Worm (Caenorhabditis elegans) whole organism, young adult: ENCODE data around the gene F23D12.4.

Source experiments
- B0019.2 ChIP-seq: fragments of 200-800 bp; sonication (Bioruptor generic); conservative IDR thresholded peaks from 2 replicates; pipeline ENCODE4 v1.3.6; 2022; ENCODE audit warnings: missing genetic modification reagents, missing genetic modification characterization, missing compliant biosample characterization
- B0035.1 ChIP-seq: sonication (generic microtip); optimal IDR thresholded peaks from 2 replicates; lab custom pipeline; 2016; ENCODE audit warnings: missing genetic modification characterization, mild to moderate bottlenecking, missing compliant biosample characterization, missing genotype, missing genetic modification reagents
- B0261.1 ChIP-seq: sonication (generic microtip); optimal IDR thresholded peaks from 2 replicates; lab custom pipeline; 2016; ENCODE audit warnings: mild to moderate bottlenecking, missing genetic modification characterization, moderate library complexity, missing compliant biosample characterization
- C06A6.2 ChIP-seq: fragments of 200-800 bp; sonication (Bioruptor generic); conservative IDR thresholded peaks from 2 replicates; pipeline ENCODE4 v1.3.6; 2022; ENCODE audit warnings: missing genetic modification characterization, missing compliant biosample characterization
- F10E7.11 ChIP-seq: sonication (generic microtip); optimal IDR thresholded peaks from 2 replicates; lab custom pipeline; 2017; ENCODE audit warnings: mild to moderate bottlenecking, missing genetic modification characterization, moderate library complexity, missing compliant biosample characterization
- F33H1.4 ChIP-seq: fragments of 200-800 bp; sonication (Bioruptor generic); IDR thresholded peaks from 2 replicates; pipeline ENCODE4 v1.3.6; 2022; ENCODE audit warnings: missing genetic modification reagents, missing genetic modification characterization, missing compliant biosample characterization
- F37B4.10 ChIP-seq: fragments of 200-800 bp; sonication (Bioruptor generic); IDR thresholded peaks from 2 replicates; pipeline ENCODE4 v1.3.6; 2022; ENCODE audit warnings: missing genetic modification characterization, missing compliant biosample characterization
- F39B2.1 ChIP-seq: fragments of 200-800 bp; sonication (Bioruptor generic); IDR thresholded peaks from 2 replicates; pipeline ENCODE4 v1.3.6; 2022; ENCODE audit warnings: missing genetic modification reagents, missing genetic modification characterization, missing compliant biosample characterization
- K11D2.4 ChIP-seq: fragments of 200-800 bp; sonication (Bioruptor generic); IDR thresholded peaks from 2 replicates; pipeline ENCODE4 v1.3.6; 2022; ENCODE audit warnings: missing genetic modification reagents, missing genetic modification characterization, missing compliant biosample characterization
- K12H6.12 ChIP-seq: fragments of 200-800 bp; sonication (Bioruptor generic); optimal IDR thresholded peaks from 2 replicates; lab custom pipeline; 2018; ENCODE audit warnings: mild to moderate bottlenecking, missing genetic modification characterization, missing compliant biosample characterization
- T07F8.4 ChIP-seq: sonication (generic microtip); optimal IDR thresholded peaks from 2 replicates; lab custom pipeline; 2016; ENCODE audit warnings: mild to moderate bottlenecking, missing genetic modification characterization, moderate library complexity, missing compliant biosample characterization
- T26A5.8 ChIP-seq: sonication (generic microtip); optimal IDR thresholded peaks from 2 replicates; lab custom pipeline; 2016; ENCODE audit warnings: missing genetic modification characterization, missing compliant biosample characterization
- Y79H2A.3 ChIP-seq: fragments of 200-800 bp; sonication (Bioruptor generic); conservative IDR thresholded peaks from 2 replicates; pipeline ENCODE4 v1.3.6; 2022; ENCODE audit warnings: missing genetic modification reagents, missing genetic modification characterization, missing compliant biosample characterization
- ama-1 ChIP-seq, 3 experiments: fragments of 150-350 bp in 1 of 3; sonication (generic microtip) in 2 of 3; optimal IDR thresholded peaks; 2 replicates each; lab custom pipeline; 2014 to 2018; ENCODE audit warnings: missing biosample characterization in 2 of 3, missing genetic modification characterization in 2 of 3, missing genetic modification reagents in 2 of 3
- aptf-3 ChIP-seq: fragments of 200-800 bp; sonication (Bioruptor generic); IDR thresholded peaks from 2 replicates; pipeline ENCODE4 v1.3.6; 2022; ENCODE audit warnings: missing genetic modification characterization, missing compliant biosample characterization
- bed-1 ChIP-seq: fragments of 200-800 bp; sonication (Bioruptor generic); IDR thresholded peaks from 2 replicates; pipeline ENCODE4 v1.3.6; 2022; ENCODE audit warnings: missing genetic modification reagents, missing genetic modification characterization, missing compliant biosample characterization
- cebp-1 ChIP-seq, 2 experiments: fragments of 200-800 bp in 1 of 2; sonication (Bioruptor generic) in 1 of 2; sonication (generic microtip) in 1 of 2; IDR thresholded peaks in 1 of 2; optimal IDR thresholded peaks in 1 of 2; 2 replicates each; pipeline versions ENCODE4 v1.3.6 to Lab custom; 2017 to 2022; ENCODE audit warnings: missing compliant biosample characterization in 2 of 2, missing genetic modification characterization in 2 of 2, mild to moderate bottlenecking in 1 of 2, missing genetic modification reagents in 1 of 2, moderate library complexity in 1 of 2
- ceh-58 ChIP-seq: fragments of 200-800 bp; sonication (Bioruptor generic); IDR thresholded peaks from 2 replicates; pipeline ENCODE4 v1.3.6; 2022; ENCODE audit warnings: missing genetic modification characterization, missing compliant biosample characterization
- chd-7 ChIP-seq: sonication (generic microtip); optimal IDR thresholded peaks from 2 replicates; lab custom pipeline; 2016; ENCODE audit warnings: mild to moderate bottlenecking, missing genetic modification characterization, moderate library complexity, missing compliant biosample characterization
- egl-44 ChIP-seq: fragments of 200-800 bp; sonication (Bioruptor generic); IDR thresholded peaks from 2 replicates; pipeline ENCODE4 v1.3.6; 2022; ENCODE audit warnings: missing genetic modification reagents, missing genetic modification characterization, missing compliant biosample characterization
- ets-4 ChIP-seq: fragments of 200-800 bp; sonication (Bioruptor generic); optimal IDR thresholded peaks from 2 replicates; lab custom pipeline; 2018; ENCODE audit warnings: mild to moderate bottlenecking, missing genetic modification characterization, missing compliant biosample characterization
- him-1 ChIP-seq: sonication (generic microtip); optimal IDR thresholded peaks from 2 replicates; lab custom pipeline; 2016; ENCODE audit warnings: missing genotype, missing genetic modification reagents, missing genetic modification characterization, missing compliant biosample characterization
- hlh-26 ChIP-seq: fragments of 200-800 bp; sonication (Bioruptor generic); conservative IDR thresholded peaks from 2 replicates; pipeline ENCODE4 v1.3.6; 2022; ENCODE audit warnings: missing genetic modification reagents, missing genetic modification characterization, missing compliant biosample characterization
- hrde-1 ChIP-seq: sonication (generic microtip); optimal IDR thresholded peaks from 2 replicates; lab custom pipeline; 2016; ENCODE audit warnings: missing genetic modification characterization, mild to moderate bottlenecking, missing compliant biosample characterization, moderate library complexity, missing genotype, missing genetic modification reagents, borderline replicate concordance
- lag-1 ChIP-seq: fragments of 200-800 bp; sonication (Bioruptor generic); IDR thresholded peaks from 2 replicates; pipeline ENCODE4 v1.3.6; 2022; ENCODE audit warnings: missing genetic modification reagents, missing genetic modification characterization, missing compliant biosample characterization
- lin-35 ChIP-seq, 3 experiments: fragments of 150-350 bp in 2 of 3; sonication (generic microtip) in 1 of 3; optimal IDR thresholded peaks; 2 replicates each; lab custom pipeline; 2014 to 2018; ENCODE audit warnings: missing biosample characterization in 3 of 3, missing genetic modification characterization in 3 of 3, missing genetic modification reagents in 3 of 3
- lin-40 ChIP-seq: sonication (generic microtip); optimal IDR thresholded peaks from 2 replicates; lab custom pipeline; 2016; ENCODE audit warnings: missing genetic modification characterization, mild to moderate bottlenecking, missing compliant biosample characterization, missing genotype, missing genetic modification reagents
- lin-54 ChIP-seq: fragments of 200-800 bp; sonication (Bioruptor generic); optimal IDR thresholded peaks from 2 replicates; lab custom pipeline; 2018; ENCODE audit warnings: mild to moderate bottlenecking, missing genetic modification characterization, missing compliant biosample characterization
- lsy-27 ChIP-seq: sonication (generic microtip); optimal IDR thresholded peaks from 2 replicates; lab custom pipeline; 2017; ENCODE audit warnings: missing genetic modification characterization, mild to moderate bottlenecking, missing compliant biosample characterization, antibody characterized with exemption, missing genotype, borderline replicate concordance; ENCODE audit not compliant: insufficient read depth
- mes-4 ChIP-seq: sonication (generic microtip); optimal IDR thresholded peaks from 2 replicates; lab custom pipeline; 2016; ENCODE audit warnings: missing genotype, missing genetic modification characterization, missing compliant biosample characterization
- mxl-1 ChIP-seq: sonication (generic microtip); optimal IDR thresholded peaks from 2 replicates; lab custom pipeline; 2016; ENCODE audit warnings: missing genetic modification characterization, missing compliant biosample characterization
- nhr-27 ChIP-seq: fragments of 200-800 bp; sonication (Bioruptor generic); optimal IDR thresholded peaks from 2 replicates; lab custom pipeline; 2018; ENCODE audit warnings: mild to moderate bottlenecking, missing genetic modification characterization, moderate library complexity, missing compliant biosample characterization
- nhr-80 ChIP-seq: sonication (generic microtip); optimal IDR thresholded peaks from 2 replicates; lab custom pipeline; 2016; ENCODE audit warnings: missing genetic modification characterization, missing compliant biosample characterization
- snpc-1.1 ChIP-seq: sonication (generic microtip); optimal IDR thresholded peaks from 2 replicates; lab custom pipeline; 2017; ENCODE audit warnings: missing genetic modification characterization, mild to moderate bottlenecking, missing compliant biosample characterization, antibody characterized with exemption, moderate library complexity, missing genotype, missing genetic modification reagents; ENCODE audit not compliant: insufficient read depth
- somi-1 ChIP-seq: fragments of 200-800 bp; sonication (Bioruptor generic); optimal IDR thresholded peaks from 2 replicates; lab custom pipeline; 2018; ENCODE audit warnings: mild to moderate bottlenecking, missing genetic modification characterization, missing compliant biosample characterization
- tbx-9 ChIP-seq: sonication (generic microtip); optimal IDR thresholded peaks from 2 replicates; lab custom pipeline; 2016; ENCODE audit warnings: borderline replicate concordance, missing genetic modification characterization, inconsistent platforms, missing compliant biosample characterization
- tlf-1 ChIP-seq: fragments of 200-800 bp; sonication (Bioruptor generic); optimal IDR thresholded peaks from 2 replicates; lab custom pipeline; 2018; ENCODE audit warnings: mild to moderate bottlenecking, missing genetic modification characterization, missing compliant biosample characterization
- unc-62 ChIP-seq: fragments of 150-350 bp; optimal IDR thresholded peaks from 2 replicates; lab custom pipeline; 2014; ENCODE audit warnings: missing biosample characterization, missing genetic modification reagents, missing genetic modification characterization
- zim-3 ChIP-seq: sonication (generic microtip); optimal IDR thresholded peaks from 2 replicates; lab custom pipeline; 2017; ENCODE audit warnings: mild to moderate bottlenecking, missing genetic modification characterization, moderate library complexity, missing compliant biosample characterization
- ztf-22 ChIP-seq: fragments of 200-800 bp; sonication (Bioruptor generic); optimal IDR thresholded peaks from 2 replicates; lab custom pipeline; 2018; ENCODE audit warnings: mild to moderate bottlenecking, missing genetic modification characterization, moderate library complexity, missing compliant biosample characterization
- ztf-3 ChIP-seq: fragments of 200-800 bp; sonication (Bioruptor generic); optimal IDR thresholded peaks from 2 replicates; lab custom pipeline; 2018; ENCODE audit warnings: mild to moderate bottlenecking, missing genetic modification characterization, missing compliant biosample characterization

Gene F23D12.4

DNA sequence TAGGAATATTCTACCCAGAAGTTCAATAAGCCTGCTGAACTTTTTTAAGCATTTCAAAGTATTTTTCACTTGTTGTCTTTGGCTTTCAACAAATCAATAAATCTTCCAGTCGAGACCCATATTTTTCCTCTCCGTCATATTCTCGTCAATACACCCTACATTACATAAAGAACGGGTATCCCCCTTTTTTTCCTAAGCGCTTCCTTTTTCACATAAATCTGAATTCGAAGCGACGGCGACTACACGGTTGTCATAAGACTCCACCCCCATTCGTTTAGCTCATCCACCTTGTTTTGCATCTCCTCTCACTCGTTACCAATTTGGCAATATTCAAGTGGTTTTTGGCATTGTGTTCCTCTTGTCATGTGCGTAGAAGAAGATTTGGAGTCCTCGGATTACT lies 24.5 kb downstream of the F23D12.4 start, which contains the start of gene M163.9 (continued):
- TF ChIP-seq K11D2.4 (GFP tag; lab: Robert Waterston, UW) (no peak), nhr-80 (tag; lab: Kevin White, UChicago) (no peak), ztf-3 (GFP tag; lab: Kevin White, UChicago) (no peak)

DNA sequence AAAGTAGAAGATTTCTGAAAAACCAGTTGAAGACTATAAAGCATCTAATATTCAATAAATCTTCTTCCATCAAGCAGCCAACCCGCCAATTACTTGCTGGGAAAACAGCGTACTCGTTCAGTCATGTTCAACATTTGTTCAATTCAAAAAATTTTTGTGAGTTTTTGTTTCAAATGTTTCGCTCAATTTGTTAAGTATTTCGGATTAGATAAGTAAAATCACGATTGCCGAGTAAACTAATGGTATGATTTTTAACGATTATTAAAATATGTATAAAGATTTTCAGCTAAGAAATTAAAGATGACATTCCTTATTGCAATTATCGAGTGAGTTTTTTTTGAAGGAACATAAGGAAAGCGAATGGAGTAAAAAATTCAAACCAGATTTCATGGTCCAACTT lies 25.9 kb downstream of the F23D12.4 start, which contains the start of gene M163.10:
M163.10 (plus strand) TSS at position 301 of the 400 bp plus-strand sequence.
- TF ChIP-seq T07F8.4: no peak

DNA sequence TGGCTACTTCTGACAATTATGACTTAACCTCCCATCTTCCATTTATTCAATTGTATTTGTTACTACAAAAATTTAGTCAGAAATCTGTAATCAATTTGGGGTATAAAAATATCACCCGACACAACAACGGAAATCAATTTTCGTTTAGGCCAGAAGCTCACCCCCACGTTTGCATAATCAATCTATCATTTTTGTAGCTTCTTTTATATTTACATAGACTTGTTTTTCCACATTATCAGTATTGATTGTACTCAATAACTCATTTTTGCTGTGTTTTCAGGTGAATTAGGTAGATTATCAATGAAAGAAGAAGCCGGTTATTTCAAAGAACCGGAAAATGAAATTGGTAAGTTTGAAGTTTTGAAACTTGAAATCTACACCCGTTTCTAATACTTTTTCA lies 28.9 kb downstream of the F23D12.4 start, which contains the start of gene M163.5:
M163.5 (plus strand) TSS at position 301 of the 400 bp plus-strand sequence.
- no peak for TF ChIP-seq hlh-26 (GFP tag; lab: Robert Waterston, UW)
- TF ChIP-seq C06A6.2: no peak
- TF ChIP-seq B0261.1: no peak

DNA sequence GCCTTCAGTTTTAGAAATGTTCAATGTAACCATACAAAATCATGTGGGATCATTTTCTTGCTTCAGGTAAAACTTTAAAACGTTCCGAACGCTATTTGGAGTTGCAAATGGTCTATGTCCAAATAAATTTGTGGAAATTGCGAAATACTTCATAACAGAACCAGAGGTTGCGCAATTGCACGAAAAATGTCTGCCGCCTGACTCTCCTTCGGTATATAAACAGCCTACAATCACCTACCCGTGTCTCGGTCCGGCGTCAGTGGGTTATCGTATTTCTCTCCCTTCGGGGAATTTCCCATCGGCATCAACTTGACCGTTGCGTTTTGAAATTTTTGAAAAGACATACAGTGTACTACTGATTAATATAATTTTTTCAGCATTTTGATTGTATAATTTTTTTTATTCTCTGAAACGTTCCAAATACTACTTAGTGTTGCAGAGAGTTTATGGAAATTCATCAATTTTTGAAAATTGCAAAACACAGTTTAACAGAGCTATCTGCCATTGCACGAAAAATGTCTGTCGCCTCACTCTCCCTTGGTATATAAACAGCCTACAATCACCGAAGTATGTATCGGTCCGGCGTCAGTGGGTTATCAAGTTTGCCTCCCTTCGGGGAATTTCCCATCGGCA lies 31.9 kb downstream of the F23D12.4 start:
- TF ChIP-seq mes-4 (tag; lab: Kevin White, UChicago) (no peak), K12H6.12 (tag; lab: Kevin White, UChicago) (no peak), tbx-9 (tag; lab: Kevin White, UChicago) (no peak), lsy-27 (no peak), ztf-22 (GFP tag; lab: Kevin White, UChicago) (no peak), tlf-1 (no peak), snpc-1.1 (tag; lab: Kevin White, UChicago) (no peak), nhr-27 (peak; percentile 39), chd-7 (tag; lab: Kevin White, UChicago) (peak; percentile 81), F33H1.4 (GFP tag; lab: Robert Waterston, UW) (no peak), lin-40 (peak; percentile 81), ets-4 (GFP tag; lab: Kevin White, UChicago) (no peak), bed-1 (GFP tag; lab: Robert Waterston, UW) (no peak), unc-62 (GFP tag; lab: Kevin White, UChicago) (no peak), ama-1 (optimal IDR thresholded peaks at IDR 0.05; lab: Kevin White, UChicago) (no peak), ama-1 (GFP tag; optimal IDR thresholded peaks at IDR 0.05; lab: Kevin White, UChicago) (no peak), egl-44 (peak; percentile 28; the same call in 1 of the 2 replicates), B0035.1 (tag; lab: Kevin White, UChicago) (no peak), F10E7.11 (tag; lab: Kevin White, UChicago) (no peak), somi-1 (no peak), lag-1 (GFP tag; lab: Robert Waterston, UW) (no peak), F39B2.1 (GFP tag; lab: Robert Waterston, UW) (no peak), aptf-3 (no peak), F37B4.10 (no peak), him-1 (tag; lab: Kevin White, UChicago) (no peak), ceh-58 (GFP tag; lab: Robert Waterston, UW) (no peak), mxl-1 (tag; lab: Kevin White, UChicago) (no peak), lin-35 (GFP tag; optimal IDR thresholded peaks at IDR 0.05; lab: Kevin White, UChicago) (no peak), cebp-1 (GFP tag; IDR thresholded peaks at IDR 0.05; lab: Robert Waterston, UW) (peak; percentile 99), cebp-1 (tag; optimal IDR thresholded peaks at IDR 0.05; lab: Kevin White, UChicago) (peak; percentile 100), hrde-1 (tag; lab: Kevin White, UChicago) (no peak), T26A5.8 (tag; lab: Kevin White, UChicago) (no peak), zim-3 (tag; lab: Kevin White, UChicago) (no peak), Y79H2A.3 (GFP tag; lab: Robert Waterston, UW) (no peak), B0019.2 (GFP tag; lab: Robert Waterston, UW) (no peak), lin-54 (GFP tag; lab: Kevin White, UChicago) (no peak)
